Worm (Caenorhabditis elegans) whole organism, L4/young adult: ENCODE results near the gene F27B3.8.

Experiments
- dao-5 ChIP-seq: sonication (generic microtip); optimal IDR thresholded peaks from 2 replicates; lab custom pipeline; 2016; ENCODE audit warnings: missing genotype, missing genetic modification characterization, moderate library complexity, missing compliant biosample characterization
- him-1 ChIP-seq: sonication (generic microtip); optimal IDR thresholded peaks from 2 replicates; lab custom pipeline; 2016; ENCODE audit warnings: missing genotype, missing genetic modification reagents, missing genetic modification characterization, missing compliant biosample characterization

DNA sequence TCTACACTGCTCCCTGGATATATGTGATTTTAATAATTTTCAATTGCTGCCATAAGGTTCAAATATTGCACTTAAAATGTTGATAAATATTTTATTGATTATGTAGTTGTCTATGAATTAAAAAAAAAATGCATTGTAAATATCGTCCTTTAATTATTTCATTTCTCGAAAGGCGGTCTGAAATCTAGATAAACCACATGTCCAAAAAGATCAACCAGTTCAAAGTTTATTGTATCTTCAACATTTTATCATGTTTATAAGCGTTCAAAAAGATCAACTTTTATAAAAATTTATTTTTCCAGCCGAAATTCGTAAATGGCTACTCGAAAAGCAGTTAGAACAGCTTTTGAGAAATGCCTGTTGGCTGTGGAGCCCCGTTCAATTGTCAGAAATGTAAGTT lies 40.5 kb downstream of the F27B3.8 start, which contains the start of gene C13B9.2:
- TF ChIP-seq him-1 (tag; lab: Kevin White, UChicago) (no peak), dao-5 (tag; lab: Kevin White, UChicago) (no peak)
